Worm (Caenorhabditis elegans): ENCODE data around the gene fbxa-75.

DNA sequence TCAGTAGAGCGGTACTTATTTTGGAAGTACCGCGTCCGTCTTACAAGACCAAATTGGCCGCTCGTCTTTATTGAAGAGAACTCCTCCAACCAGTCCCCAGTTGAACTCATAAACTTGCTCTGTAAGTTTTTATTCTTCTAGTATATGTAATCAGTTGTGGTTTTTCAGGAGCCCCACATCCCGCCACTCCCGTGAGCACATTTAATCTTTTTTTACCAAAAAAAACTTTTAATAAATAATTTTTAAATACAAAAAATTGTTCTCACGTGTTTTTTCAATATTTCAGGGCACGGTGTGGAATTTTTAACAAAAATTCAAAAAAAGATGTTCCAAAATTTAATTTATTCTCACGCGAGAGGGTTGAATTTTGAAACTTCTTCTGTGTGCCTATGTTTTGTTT lies 21.0 kb downstream of the fbxa-75 start, which contains the start of gene fbxa-14:
- TF ChIP-seq mep-1 (tag; optimal IDR thresholded peaks at IDR 0.05) (no peak), ztf-11 (tag; optimal IDR thresholded peaks at IDR 0.05) (no peak), unc-39 (tag; optimal IDR thresholded peaks at IDR 0.05) (no peak), unc-62 (GFP tag; optimal IDR thresholded peaks at IDR 0.05) (no peak), nhr-12 (tag; optimal IDR thresholded peaks at IDR 0.05) (no peak), nhr-28 (tag; optimal IDR thresholded peaks at IDR 0.05) (no peak), M03D4.4 (tag; optimal IDR thresholded peaks at IDR 0.05) (no peak), snpc-4 (tag; optimal IDR thresholded peaks at IDR 0.05) (no peak), pha-4 (tag; optimal IDR thresholded peaks at IDR 0.05) (no peak), elt-1 (tag; optimal IDR thresholded peaks at IDR 0.05; ENCODE audit: borderline replicate concordance, insufficient read depth) (no peak), hlh-1 (tag; optimal IDR thresholded peaks at IDR 0.05) (no peak), lsy-2 (tag; optimal IDR thresholded peaks at IDR 0.05) (no peak), zip-8 (tag; optimal IDR thresholded peaks at IDR 0.05) (no peak)

Data from whole organism, mixed stage, embryonic.